Worm (Caenorhabditis elegans) whole organism, L4 larva: ENCODE results near the gene F02E8.4.

Experiments
- F26F4.8 ChIP-seq: fragments of 200-800 bp; sonication (Bioruptor generic); conservative IDR thresholded peaks from 2 replicates; pipeline ENCODE4 v1.3.6; 2022; ENCODE audit warnings: missing genetic modification characterization, missing compliant biosample characterization
- R02D3.7 ChIP-seq: fragments of 150-350 bp; sonication (generic microtip); optimal IDR thresholded peaks from 3 replicates; lab custom pipeline; 2014; ENCODE audit warnings: missing biosample characterization, missing genetic modification characterization
- T20F7.1 ChIP-seq: fragments of 200-800 bp; sonication (Bioruptor generic); optimal IDR thresholded peaks from 2 replicates; lab custom pipeline; 2018; ENCODE audit warnings: mild to moderate bottlenecking, missing genetic modification characterization, missing compliant biosample characterization
- T26A8.4 ChIP-seq: fragments of 200-800 bp; sonication (Bioruptor generic); IDR thresholded peaks from 2 replicates; pipeline ENCODE4 v1.3.6; 2022; ENCODE audit warnings: missing genetic modification characterization, missing compliant biosample characterization
- Y105C5A.15 ChIP-seq: fragments of 200-800 bp; sonication (Bioruptor generic); IDR thresholded peaks from 2 replicates; pipeline ENCODE4 v1.3.6; 2022; ENCODE audit warnings: missing genetic modification characterization, missing compliant biosample characterization
- Y48G9A.11 ChIP-seq: fragments of 200-800 bp; sonication (Bioruptor generic); IDR thresholded peaks from 2 replicates; pipeline ENCODE4 v1.3.6; 2022; ENCODE audit warnings: missing genetic modification reagents, missing genetic modification characterization, missing compliant biosample characterization
- aha-1 ChIP-seq: fragments of 150-350 bp; peaks from one replicate; lab custom pipeline; 2014; ENCODE audit warnings: missing biosample characterization, missing genetic modification characterization
- arid-1 ChIP-seq: fragments of 200-800 bp; sonication (Bioruptor generic); conservative IDR thresholded peaks from 2 replicates; pipeline ENCODE4 v1.3.6; 2022; ENCODE audit warnings: missing genetic modification reagents, missing genetic modification characterization, missing compliant biosample characterization
- attf-4 ChIP-seq: sonication (generic microtip); optimal IDR thresholded peaks from 3 replicates; lab custom pipeline; 2017; ENCODE audit warnings: missing biosample characterization, missing genetic modification characterization
- ceh-28 ChIP-seq: fragments of 150-350 bp; optimal IDR thresholded peaks from 2 replicates; lab custom pipeline; 2014; ENCODE audit warnings: missing biosample characterization, missing genetic modification reagents, missing genetic modification characterization
- ces-1 ChIP-seq: fragments of 150-350 bp; sonication (generic microtip); optimal IDR thresholded peaks from 4 replicates; lab custom pipeline; 2014; ENCODE audit warnings: missing biosample characterization, missing genetic modification reagents, missing genetic modification characterization
- daf-12 ChIP-seq: fragments of 150-350 bp; optimal IDR thresholded peaks from 2 replicates; lab custom pipeline; 2014; ENCODE audit warnings: missing biosample characterization, missing genetic modification reagents, missing genetic modification characterization
- daf-16 ChIP-seq, 3 experiments: sonication (generic microtip); optimal IDR thresholded peaks; 2 replicates each; lab custom pipeline; 2016 to 2017; ENCODE audit warnings: missing genetic modification characterization in 3 of 3, missing genetic modification reagents in 3 of 3, mild to moderate bottlenecking in 2 of 3, missing compliant biosample characterization in 2 of 3, missing biosample characterization in 1 of 3, moderate library complexity in 1 of 3
- daf-19 ChIP-seq: fragments of 200-800 bp; sonication (Bioruptor generic); conservative IDR thresholded peaks from 2 replicates; pipeline ENCODE4 v1.3.6; 2022; ENCODE audit warnings: missing genetic modification characterization, missing compliant biosample characterization
- dmd-6 ChIP-seq: fragments of 200-800 bp; sonication (Bioruptor generic); IDR thresholded peaks from 2 replicates; pipeline ENCODE4 v1.3.6; 2022; ENCODE audit warnings: missing genetic modification reagents, missing genetic modification characterization, missing compliant biosample characterization
- dmd-9 ChIP-seq: fragments of 200-800 bp; sonication (Bioruptor generic); IDR thresholded peaks from 2 replicates; pipeline ENCODE4 v1.3.6; 2022; ENCODE audit warnings: missing genetic modification reagents, missing genetic modification characterization, missing compliant biosample characterization
- dpl-1 ChIP-seq: fragments of 150-350 bp; optimal IDR thresholded peaks from 2 replicates; lab custom pipeline; 2014; ENCODE audit warnings: missing biosample characterization, missing genetic modification reagents, missing genetic modification characterization
- dve-1 ChIP-seq: sonication (generic microtip); optimal IDR thresholded peaks from 2 replicates; lab custom pipeline; 2017; ENCODE audit warnings: antibody characterized with exemption, mild to moderate bottlenecking, missing genetic modification characterization, missing compliant biosample characterization; ENCODE audit not compliant: insufficient read depth
- egl-43 ChIP-seq: fragments of 200-800 bp; sonication (Bioruptor generic); IDR thresholded peaks from 2 replicates; pipeline ENCODE4 v1.3.6; 2022; ENCODE audit warnings: missing genetic modification reagents, missing genetic modification characterization, missing compliant biosample characterization
- gei-8 ChIP-seq: fragments of 200-800 bp; sonication (Bioruptor generic); optimal IDR thresholded peaks from 2 replicates; lab custom pipeline; 2018; ENCODE audit warnings: mild to moderate bottlenecking, missing genetic modification characterization, missing compliant biosample characterization
- hif-1 ChIP-seq, 2 experiments: sonication (generic microtip); optimal IDR thresholded peaks; 2 replicates each; lab custom pipeline; 2016 to 2017; ENCODE audit warnings: missing compliant biosample characterization in 2 of 2, missing genetic modification characterization in 2 of 2, missing genetic modification reagents in 2 of 2, missing genotype in 2 of 2, mild to moderate bottlenecking in 1 of 2
- hlh-11 ChIP-seq: fragments of 200-800 bp; sonication (Bioruptor generic); optimal IDR thresholded peaks from 2 replicates; lab custom pipeline; 2018; ENCODE audit warnings: mild to moderate bottlenecking, missing genetic modification characterization, missing compliant biosample characterization
- hlh-30 ChIP-seq: sonication (generic microtip); optimal IDR thresholded peaks from 2 replicates; lab custom pipeline; 2017; ENCODE audit warnings: antibody characterized with exemption, mild to moderate bottlenecking, missing genetic modification characterization, missing compliant biosample characterization; ENCODE audit not compliant: insufficient read depth
- hmg-1.1 ChIP-seq: fragments of 200-800 bp; sonication (Bioruptor generic); IDR thresholded peaks from 2 replicates; pipeline ENCODE4 v1.3.6; 2022; ENCODE audit warnings: missing genetic modification reagents, missing genetic modification characterization, missing compliant biosample characterization
- lim-7 ChIP-seq: fragments of 200-800 bp; sonication (Bioruptor generic); IDR thresholded peaks from 2 replicates; pipeline ENCODE4 v1.3.6; 2022; ENCODE audit warnings: missing genetic modification characterization, missing compliant biosample characterization
- lin-1 ChIP-seq: fragments of 200-800 bp; sonication (Bioruptor generic); IDR thresholded peaks from 2 replicates; pipeline ENCODE4 v1.3.6; 2022; ENCODE audit warnings: missing genetic modification reagents, missing genetic modification characterization, missing compliant biosample characterization
- lin-39 ChIP-seq: fragments of 150-350 bp; optimal IDR thresholded peaks from 2 replicates; lab custom pipeline; 2014; ENCODE audit warnings: missing biosample characterization, missing genetic modification reagents, missing genetic modification characterization
- lir-3 ChIP-seq: sonication (generic microtip); optimal IDR thresholded peaks from 2 replicates; lab custom pipeline; 2016; ENCODE audit warnings: mild to moderate bottlenecking, missing genetic modification characterization, missing compliant biosample characterization
- mxl-3 ChIP-seq: fragments of 200-800 bp; sonication (Bioruptor generic); optimal IDR thresholded peaks from 2 replicates; lab custom pipeline; 2018; ENCODE audit warnings: mild to moderate bottlenecking, missing genetic modification characterization, missing compliant biosample characterization
- nhr-111 ChIP-seq: fragments of 200-800 bp; sonication (Bioruptor generic); optimal IDR thresholded peaks from 2 replicates; lab custom pipeline; 2018; ENCODE audit warnings: mild to moderate bottlenecking, missing genetic modification characterization, missing compliant biosample characterization
- nhr-25 ChIP-seq: sonication (generic microtip); optimal IDR thresholded peaks from 2 replicates; lab custom pipeline; 2017; ENCODE audit warnings: missing genetic modification characterization, mild to moderate bottlenecking, missing compliant biosample characterization, antibody characterized with exemption, moderate library complexity, borderline replicate concordance; ENCODE audit not compliant: insufficient read depth
- nhr-28 ChIP-seq: fragments of 150-350 bp; optimal IDR thresholded peaks from 2 replicates; lab custom pipeline; 2014; ENCODE audit warnings: missing biosample characterization, missing genetic modification characterization
- nhr-48 ChIP-seq: sonication (generic microtip); optimal IDR thresholded peaks from 2 replicates; lab custom pipeline; 2016; ENCODE audit warnings: mild to moderate bottlenecking, missing genetic modification characterization, missing compliant biosample characterization
- nhr-6 ChIP-seq: fragments of 150-350 bp; optimal IDR thresholded peaks from 2 replicates; lab custom pipeline; 2014; ENCODE audit warnings: missing biosample characterization, missing genetic modification characterization
- nhr-77 ChIP-seq: fragments of 150-350 bp; optimal IDR thresholded peaks from 2 replicates; lab custom pipeline; 2014; ENCODE audit warnings: missing biosample characterization, missing genetic modification characterization
- pha-4 ChIP-seq, 2 experiments: fragments of 150-350 bp in 1 of 2; fragments of 200-800 bp in 1 of 2; sonication (Bioruptor generic) in 1 of 2; IDR thresholded peaks in 1 of 2; optimal IDR thresholded peaks in 1 of 2; 2 replicates each; pipeline versions ENCODE4 v1.3.6 to Lab custom; 2014 to 2022; ENCODE audit warnings: missing genetic modification characterization in 2 of 2, missing genetic modification reagents in 2 of 2, missing biosample characterization in 1 of 2, missing compliant biosample characterization in 1 of 2
- pqm-1 ChIP-seq: sonication (generic microtip); optimal IDR thresholded peaks from 2 replicates; lab custom pipeline; 2017; ENCODE audit warnings: missing biosample characterization, missing genetic modification characterization
- rbr-2 ChIP-seq: sonication (generic microtip); optimal IDR thresholded peaks from 2 replicates; lab custom pipeline; 2016; ENCODE audit warnings: missing genotype, missing genetic modification characterization, missing compliant biosample characterization
- skn-1 ChIP-seq: fragments of 150-350 bp; optimal IDR thresholded peaks from 2 replicates; lab custom pipeline; 2014; ENCODE audit warnings: missing biosample characterization, missing genetic modification characterization
- tag-97 ChIP-seq: fragments of 200-800 bp; sonication (Bioruptor generic); IDR thresholded peaks from 2 replicates; pipeline ENCODE4 v1.3.6; 2022; ENCODE audit warnings: missing genetic modification characterization, missing compliant biosample characterization
- unc-130 ChIP-seq: sonication (generic microtip); optimal IDR thresholded peaks from 2 replicates; lab custom pipeline; 2016; ENCODE audit warnings: missing genetic modification reagents, missing genetic modification characterization, missing compliant biosample characterization
- vab-7 ChIP-seq: fragments of 200-800 bp; sonication (Bioruptor generic); IDR thresholded peaks from 2 replicates; pipeline ENCODE4 v1.3.6; 2022; ENCODE audit warnings: missing genetic modification reagents, missing genetic modification characterization, missing compliant biosample characterization
- zag-1 ChIP-seq: fragments of 150-350 bp; optimal IDR thresholded peaks from 2 replicates; lab custom pipeline; 2014; ENCODE audit warnings: missing biosample characterization, missing genetic modification characterization
- zfp-2 ChIP-seq: sonication (generic microtip); optimal IDR thresholded peaks from 2 replicates; lab custom pipeline; 2016; ENCODE audit warnings: mild to moderate bottlenecking, missing genetic modification characterization, missing compliant biosample characterization
- zip-11 ChIP-seq: fragments of 200-800 bp; sonication (Bioruptor generic); IDR thresholded peaks from 2 replicates; pipeline ENCODE4 v1.3.6; 2022; ENCODE audit warnings: missing genetic modification characterization, missing compliant biosample characterization
- ztf-7 ChIP-seq: fragments of 150-350 bp; optimal IDR thresholded peaks from 2 replicates; lab custom pipeline; 2014; ENCODE audit warnings: missing biosample characterization, missing genetic modification characterization

The F02E8.4 gene

DNA sequence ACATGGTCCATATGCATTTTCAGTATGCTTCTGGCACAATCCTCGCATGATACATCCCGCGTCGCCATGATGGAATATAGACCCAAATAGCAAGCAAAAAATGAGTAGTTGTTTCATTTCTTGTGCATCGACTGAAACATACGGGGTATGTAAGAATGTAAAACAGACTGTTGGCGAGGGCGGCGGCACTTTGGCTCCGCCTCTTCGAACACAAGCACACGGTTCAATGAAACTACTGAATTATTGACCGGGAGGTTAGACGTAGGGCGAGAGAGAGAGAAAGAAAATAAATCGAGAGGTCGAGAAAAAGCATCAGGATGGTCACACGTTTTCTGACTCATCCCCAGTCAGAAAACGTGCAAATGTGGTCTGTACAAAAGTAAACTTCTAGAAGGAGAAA is 26.0 kb downstream of the F02E8.4 start:
- TF ChIP-seq F26F4.8 = no peak
- TF ChIP-seq aha-1 (tag; lab: Kevin White, UChicago) = peak; percentile 90
- peak; percentile 15 for TF ChIP-seq nhr-28 (tag; lab: Kevin White, UChicago)
- TF ChIP-seq hlh-11 (tag; lab: Kevin White, UChicago) = peak; percentile 44
- TF ChIP-seq arid-1 (GFP tag; lab: Robert Waterston, UW) = no peak
- TF ChIP-seq dmd-9 (GFP tag; lab: Robert Waterston, UW) = no peak
- TF ChIP-seq T20F7.1 (GFP tag; lab: Kevin White, UChicago) = no peak
- peak; percentile 46 for TF ChIP-seq hlh-30 (tag; lab: Kevin White, UChicago)
- no peak for TF ChIP-seq Y48G9A.11 (GFP tag; lab: Robert Waterston, UW)

DNA sequence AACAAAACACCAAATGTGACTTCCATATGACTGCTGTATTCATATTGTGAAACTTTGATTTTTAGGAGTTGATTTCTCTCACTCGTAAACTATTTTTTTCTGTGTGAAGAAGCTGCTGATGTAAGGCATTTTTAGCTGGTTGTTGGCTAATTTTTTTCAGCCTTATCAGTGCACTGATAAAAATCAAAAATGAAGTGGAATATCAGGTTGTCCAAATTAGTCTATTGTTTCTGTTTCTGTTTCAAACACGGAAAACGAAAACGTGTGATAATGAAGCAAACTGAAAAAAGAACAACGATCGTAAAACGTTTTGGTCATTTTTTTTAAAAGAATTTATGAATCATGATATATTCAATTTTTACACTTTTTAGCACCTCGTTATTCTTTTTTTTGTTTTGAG is 26.9 kb downstream of the F02E8.4 start:
- TF ChIP-seq ceh-28 (tag; lab: Kevin White, UChicago) (no peak), dmd-6 (peak; percentile 36), F26F4.8 (no peak), attf-4 (tag; lab: Kevin White, UChicago) (no peak), hmg-1.1 (GFP tag; lab: Robert Waterston, UW) (no peak), ztf-7 (tag; lab: Kevin White, UChicago) (no peak), nhr-111 (no peak), hif-1 (tag; optimal IDR thresholded peaks at IDR 0.05; lab: Kevin White, UChicago) (no peak), T20F7.1 (GFP tag; lab: Kevin White, UChicago) (no peak), dmd-9 (GFP tag; lab: Robert Waterston, UW) (no peak), pqm-1 (peak; percentile 90), zfp-2 (tag; lab: Kevin White, UChicago) (no peak), rbr-2 (tag; lab: Kevin White, UChicago) (no peak), zag-1 (no peak), unc-130 (GFP tag; lab: Kevin White, UChicago) (no peak), egl-43 (GFP tag; lab: Robert Waterston, UW) (no peak), dpl-1 (no peak), arid-1 (GFP tag; lab: Robert Waterston, UW) (no peak), nhr-28 (tag; lab: Kevin White, UChicago) (peak; percentile 70), lin-1 (no peak), lim-7 (GFP tag; lab: Robert Waterston, UW) (no peak), lir-3 (tag; lab: Kevin White, UChicago) (no peak), zip-11 (no peak), hlh-11 (tag; lab: Kevin White, UChicago) (peak; percentile 62), dve-1 (tag; lab: Kevin White, UChicago) (peak; percentile 55), T26A8.4 (GFP tag; lab: Robert Waterston, UW) (no peak), vab-7 (GFP tag; lab: Robert Waterston, UW) (no peak), daf-12 (tag; lab: Kevin White, UChicago) (no peak), skn-1 (tag; lab: Kevin White, UChicago) (no peak), daf-16 (GFP tag; optimal IDR thresholded peaks at IDR 0.05; lab: Kevin White, UChicago) (no peak), daf-16 (tag; optimal IDR thresholded peaks at IDR 0.05; lab: Kevin White, UChicago) (peak; percentile 65), gei-8 (GFP tag; lab: Kevin White, UChicago) (no peak), R02D3.7 (no peak), nhr-6 (no peak), tag-97 (no peak), pha-4 (GFP tag; IDR thresholded peaks at IDR 0.05; lab: Robert Waterston, UW) (no peak), pha-4 (tag; optimal IDR thresholded peaks at IDR 0.05; lab: Kevin White, UChicago) (no peak), nhr-48 (no peak), lin-39 (tag; lab: Kevin White, UChicago) (no peak), aha-1 (tag; lab: Kevin White, UChicago) (no peak), nhr-77 (tag; lab: Kevin White, UChicago) (peak; percentile 9), Y105C5A.15 (GFP tag; lab: Robert Waterston, UW) (no peak), nhr-25 (no peak), daf-19 (GFP tag; lab: Robert Waterston, UW) (no peak), ces-1 (no peak), mxl-3 (no peak)
